Worm (Caenorhabditis elegans): Measurements from ENCODE around the gene F45F2.11.
A peak's percentile ranks its signal among the peaks of the same experiment; 100 is the strongest.

The F45F2.11 gene

ce11 chrV:8555955-8556354, 35.3 kb upstream of the F45F2.11 start:
- TF ChIP-seq Y22D7AL.16 (tag; optimal IDR thresholded peaks at IDR 0.05) (no peak), unc-42 (tag; optimal IDR thresholded peaks at IDR 0.05) (peak; percentile 24), rnt-1 (tag; optimal IDR thresholded peaks at IDR 0.05) (no peak), npax-4 (tag; optimal IDR thresholded peaks at IDR 0.05) (no peak), lim-6 (tag; optimal IDR thresholded peaks at IDR 0.05) (no peak), lin-11 (tag; optimal IDR thresholded peaks at IDR 0.05) (no peak)

DNA sequence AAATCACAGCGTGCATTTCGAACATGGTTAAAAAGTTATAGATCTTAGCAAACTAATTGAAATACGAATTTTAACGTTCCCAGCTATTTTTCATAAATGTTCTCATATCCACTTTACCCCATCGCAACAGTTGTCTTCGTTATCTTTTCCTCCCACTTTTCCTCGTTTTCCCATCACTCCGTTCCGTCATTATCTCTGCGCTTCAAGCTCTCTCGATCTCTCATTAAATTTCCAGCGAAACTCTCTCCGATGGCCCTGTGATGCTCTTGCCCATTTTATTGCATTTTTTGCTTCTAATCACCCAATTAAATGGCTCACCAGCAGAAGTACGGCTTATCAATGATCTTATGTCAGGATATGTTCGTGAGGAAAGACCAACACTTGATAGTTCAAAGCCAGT, 31.8 kb upstream of the F45F2.11 start, which contains the start of gene acr-15:
Gene acr-15 (plus strand): TSS at position 236 of the 400 bp plus-strand sequence.
- no peak for TF ChIP-seq hlh-15 (tag; optimal IDR thresholded peaks at IDR 0.05)
- TF ChIP-seq odd-2 (tag; optimal IDR thresholded peaks at IDR 0.05): no peak
- TF ChIP-seq ref-2 (tag; optimal IDR thresholded peaks at IDR 0.05): no peak
- TF ChIP-seq T23F11.4 (GFP tag; optimal IDR thresholded peaks at IDR 0.05): no peak
- TF ChIP-seq dmd-4 (tag; optimal IDR thresholded peaks at IDR 0.05; ENCODE audit: borderline replicate concordance): no peak
- TF ChIP-seq syd-9 (tag; optimal IDR thresholded peaks at IDR 0.05): no peak
- no peak for TF ChIP-seq pha-4 (tag; optimal IDR thresholded peaks at IDR 0.05)
- no peak for TF ChIP-seq ceh-19 (GFP tag; optimal IDR thresholded peaks at IDR 0.05)
- no peak for TF ChIP-seq madf-2 (tag; optimal IDR thresholded peaks at IDR 0.05)
- no peak for TF ChIP-seq ceh-22 (tag; optimal IDR thresholded peaks at IDR 0.05)
- TF ChIP-seq ceh-24 (tag; optimal IDR thresholded peaks at IDR 0.05): no peak
- TF ChIP-seq ceh-45 (GFP tag; IDR thresholded peaks at IDR 0.05): no peak
- no peak for TF ChIP-seq pax-1 (tag; optimal IDR thresholded peaks at IDR 0.05)
- no peak for TF ChIP-seq eyg-1 (tag; optimal IDR thresholded peaks at IDR 0.05)
- TF ChIP-seq elt-4 (tag; optimal IDR thresholded peaks at IDR 0.05): no peak
- no peak for TF ChIP-seq pha-2 (tag; optimal IDR thresholded peaks at IDR 0.05)
- TF ChIP-seq ceh-34 (tag; optimal IDR thresholded peaks at IDR 0.05): no peak

- no peak for TF ChIP-seq hlh-15 (tag; optimal IDR thresholded peaks at IDR 0.05)
- no peak for TF ChIP-seq tbx-2 (tag; optimal IDR thresholded peaks at IDR 0.05)
- TF ChIP-seq ttx-3 (tag; optimal IDR thresholded peaks at IDR 0.05): no peak
- no peak for TF ChIP-seq C08G9.2 (tag; optimal IDR thresholded peaks at IDR 0.05)
- no peak for TF ChIP-seq ceh-19 (GFP tag; optimal IDR thresholded peaks at IDR 0.05)
- no peak for TF ChIP-seq ceh-9 (tag; optimal IDR thresholded peaks at IDR 0.05)
- no peak for TF ChIP-seq unc-42 (tag; optimal IDR thresholded peaks at IDR 0.05)
These were observed 28.3 kb upstream of the F45F2.11 start, which contains the start of gene stdh-4 for ce11 chrV:8548989-8549388. TSS of gene stdh-4 (plus strand) at chrV:8549289.

ce11 chrV:8545531-8546224, 25.0 kb upstream of the F45F2.11 start, which contains the start of the genes slc-17.8 and asns-1:
TSS of gene slc-17.8 (minus strand) at chrV:8545581.
TSS of gene asns-1 (plus strand) at chrV:8546174.
- no peak for TF ChIP-seq nhr-232 (tag; optimal IDR thresholded peaks at IDR 0.05)
- peak; percentile 1 for TF ChIP-seq elt-4 (tag; optimal IDR thresholded peaks at IDR 0.05)

DNA sequence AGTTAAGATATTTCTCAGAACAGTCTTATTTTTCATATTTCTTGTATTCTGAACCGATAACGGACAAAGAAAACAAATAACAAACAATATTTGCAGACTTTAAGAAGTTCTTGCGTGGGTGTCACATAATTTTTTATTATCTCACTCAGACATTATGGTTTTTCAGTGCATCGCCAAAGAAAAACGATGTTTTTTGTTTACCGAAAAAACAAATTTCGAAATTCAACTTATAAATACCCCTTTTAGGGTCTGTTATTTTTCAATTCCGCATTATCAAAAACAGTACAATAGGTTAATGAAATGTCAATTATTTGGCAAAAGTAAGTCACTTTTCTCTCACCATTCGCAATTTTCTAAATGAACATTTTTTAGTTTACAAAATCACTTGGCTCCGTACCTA, 16.3 kb upstream of the F45F2.11 start, which contains the start of gene otpl-4:
Gene otpl-4 (plus strand): TSS at position 301 of the 400 bp plus-strand sequence.
- TF ChIP-seq lin-11 (tag; optimal IDR thresholded peaks at IDR 0.05) (no peak), sox-4 (tag; optimal IDR thresholded peaks at IDR 0.05) (no peak), hlh-13 (GFP tag; optimal IDR thresholded peaks at IDR 0.05) (no peak), sdc-2 (tag; optimal IDR thresholded peaks at IDR 0.05) (no peak), pros-1 (tag; optimal IDR thresholded peaks at IDR 0.05) (no peak), ceh-14 (tag; optimal IDR thresholded peaks at IDR 0.05) (no peak), ceh-24 (tag; optimal IDR thresholded peaks at IDR 0.05) (no peak), pha-2 (tag; optimal IDR thresholded peaks at IDR 0.05) (no peak), C38D4.7 (GFP tag; optimal IDR thresholded peaks at IDR 0.05) (no peak)

Data from whole organism, late embryonic.